1 fruit fly cellular context compared by ENCODE assay signal in genomic region chr2L:1986343-1987280, dm6.
A peak's percentile ranks its signal among the peaks of the same experiment; 100 is the strongest.
TF ChIP-seq lines count a peak whose summit lies in the region.

No protein-coding gene starts in this region.

TF ChIP-seq in whole organism, embryonic, 481 proteins besides CTCF, POLR2A, EP300 and RAD21 (continued from another document):
- TF ChIP-seq chm (GFP tag; IDR thresholded peaks at IDR 0.05; lab: Robert Waterston, UW) (no peak; the same call in 1 of the 2 replicates), CG11398 (GFP tag; optimal IDR thresholded peaks at IDR 0.05; lab: Kevin White, UChicago) (no peak), CG7786 (GFP tag; optimal IDR thresholded peaks at IDR 0.05; lab: Kevin White, UChicago) (peak; percentile 28), CG12942 (GFP tag; optimal IDR thresholded peaks at IDR 0.05; lab: Kevin White, UChicago) (no peak), CrebB (tag; optimal IDR thresholded peaks at IDR 0.05; lab: Kevin White, UChicago) (no peak), chn (GFP tag; optimal IDR thresholded peaks at IDR 0.05; lab: Kevin White, UChicago) (no peak), CG1792 (GFP tag; optimal IDR thresholded peaks at IDR 0.05; lab: Kevin White, UChicago) (peak; percentile 21), row (GFP tag; IDR thresholded peaks at IDR 0.05; lab: Robert Waterston, UW) (peak; percentile 73), CG13296 (GFP tag; optimal IDR thresholded peaks at IDR 0.05; lab: Kevin White, UChicago) (peak; percentile 16), crc (GFP tag; optimal IDR thresholded peaks at IDR 0.05; lab: Kevin White, UChicago) (no peak), cwo (GFP tag; optimal IDR thresholded peaks at IDR 0.05; lab: Kevin White, UChicago) (peak; percentile 95), CG13123 (GFP tag; optimal IDR thresholded peaks at IDR 0.05; lab: Kevin White, UChicago) (peak; percentile 2), CG8290 (GFP tag; optimal IDR thresholded peaks at IDR 0.05; lab: Kevin White, UChicago) (no peak), CG8290 (tag; optimal IDR thresholded peaks at IDR 0.05; lab: Kevin White, UChicago) (peak in 1 of 2 experiments; percentile 73), chif (GFP tag; optimal IDR thresholded peaks at IDR 0.05; lab: Kevin White, UChicago) (peak in 1 of 2 experiments; percentile 26), CG15479 (GFP tag; optimal IDR thresholded peaks at IDR 0.05; lab: Kevin White, UChicago) (no peak), CG16815 (GFP tag; optimal IDR thresholded peaks at IDR 0.05; lab: Kevin White, UChicago) (peak; percentile 4), CG32767 (GFP tag; IDR thresholded peaks at IDR 0.05; lab: Robert Waterston, UW) (no peak), Gug (GFP tag; IDR thresholded peaks at IDR 0.05; lab: Robert Waterston, UW) (peak; percentile 62; the same call in 1 of the 4 replicates), CG4328 (GFP tag; optimal IDR thresholded peaks at IDR 0.05; lab: Kevin White, UChicago) (peak; percentile 26), CG8388 (GFP tag; optimal IDR thresholded peaks at IDR 0.05; lab: Kevin White, UChicago) (no peak), CG15601 (tag; optimal IDR thresholded peaks at IDR 0.05; lab: Kevin White, UChicago) (no peak), insv (GFP tag; optimal IDR thresholded peaks at IDR 0.05; lab: Kevin White, UChicago) (no peak), CG10274 (GFP tag; optimal IDR thresholded peaks at IDR 0.05; lab: Kevin White, UChicago) (peak; percentile 98), Fer3 (tag; optimal IDR thresholded peaks at IDR 0.05; lab: Kevin White, UChicago) (peak; percentile 38), gt (GFP tag; IDR thresholded peaks at IDR 0.05; lab: Robert Waterston, UW) (no peak), unc-4 (GFP tag; IDR thresholded peaks at IDR 0.05; lab: Robert Waterston, UW; ENCODE audit: partially characterized antibody) (no peak), CG10462 (GFP tag; optimal IDR thresholded peaks at IDR 0.05; lab: Kevin White, UChicago) (no peak)
